Worm (Caenorhabditis elegans) whole organism, L3 larva: ENCODE measurements around the gene clc-7.

Experiments
- ceh-82 ChIP-seq: fragments of 150-350 bp; optimal IDR thresholded peaks from 2 replicates; lab custom pipeline; 2014; ENCODE audit warnings: missing biosample characterization, missing genetic modification characterization
- daf-12 ChIP-seq: fragments of 150-350 bp; optimal IDR thresholded peaks from 2 replicates; lab custom pipeline; 2014; ENCODE audit warnings: missing biosample characterization, missing genetic modification reagents, missing genetic modification characterization
- elt-3 ChIP-seq, 3 experiments: fragments of 150-350 bp in 1 of 3; sonication (generic microtip) in 2 of 3; optimal IDR thresholded peaks; 2 replicates in 2 of 3; 4 replicates in 1 of 3; lab custom pipeline; 2014 to 2017; ENCODE audit warnings: missing biosample characterization in 3 of 3, missing genetic modification characterization in 3 of 3
- fkh-10 ChIP-seq: sonication (generic microtip); optimal IDR thresholded peaks from 2 replicates; lab custom pipeline; 2017; ENCODE audit warnings: missing biosample characterization, missing genetic modification reagents, missing genetic modification characterization
- nhr-25 ChIP-seq: sonication (generic microtip); optimal IDR thresholded peaks from 2 replicates; lab custom pipeline; 2017; ENCODE audit warnings: missing biosample characterization, missing genetic modification characterization
- nhr-67 ChIP-seq: fragments of 150-350 bp; optimal IDR thresholded peaks from 2 replicates; lab custom pipeline; 2014; ENCODE audit warnings: missing biosample characterization, missing genetic modification characterization
- pqm-1 ChIP-seq: fragments of 150-350 bp; optimal IDR thresholded peaks from 2 replicates; lab custom pipeline; 2017; ENCODE audit warnings: missing biosample characterization, missing genetic modification characterization, inconsistent platforms
- unc-39 ChIP-seq: sonication (generic microtip); optimal IDR thresholded peaks from 4 replicates; lab custom pipeline; 2017; ENCODE audit warnings: missing biosample characterization, missing genetic modification characterization
- unc-62 ChIP-seq: fragments of 150-350 bp; sonication (generic microtip); optimal IDR thresholded peaks from 4 replicates; lab custom pipeline; 2014; ENCODE audit warnings: missing biosample characterization, missing genetic modification reagents, missing genetic modification characterization
- ztf-4 ChIP-seq: fragments of 150-350 bp; optimal IDR thresholded peaks from 2 replicates; lab custom pipeline; 2014; ENCODE audit warnings: missing biosample characterization, missing genetic modification characterization

ce11 chrX:5102338-5102737 lies 34.4 kb downstream of the clc-7 start:
- TF ChIP-seq nhr-25: no peak
- TF ChIP-seq ztf-4 (tag; lab: Kevin White, UChicago): no peak
- TF ChIP-seq elt-3 (tag; optimal IDR thresholded peaks at IDR 0.05; lab: Kevin White, UChicago): no peak
- no peak for TF ChIP-seq nhr-67 (tag; lab: Kevin White, UChicago)
- no peak for TF ChIP-seq ceh-82 (tag; lab: Kevin White, UChicago)
- TF ChIP-seq fkh-10 (GFP tag; lab: Kevin White, UChicago): no peak
- no peak for TF ChIP-seq daf-12 (tag; lab: Kevin White, UChicago)
- TF ChIP-seq unc-62 (GFP tag; lab: Kevin White, UChicago): no peak
- TF ChIP-seq unc-39 (tag; lab: Kevin White, UChicago): no peak
- no peak for TF ChIP-seq pqm-1 (tag; lab: Kevin White, UChicago)
